Fruit fly (Drosophila melanogaster) whole organism, embryonic: Measurements from ENCODE around the gene CG42240.

Source experiments
- CG10147 ChIP-seq: fragments of 200-800 bp; sonication (Bioruptor generic); optimal IDR thresholded peaks from 2 replicates; lab custom pipeline; 2019; ENCODE audit warnings: missing biosample characterization, mild to moderate bottlenecking, missing genetic modification characterization, moderate library complexity
- CG10565 ChIP-seq: fragments of 200-800 bp; sonication (Bioruptor generic); optimal IDR thresholded peaks from 3 replicates; lab custom pipeline; 2016; ENCODE audit warnings: missing biosample characterization, mild to moderate bottlenecking, missing genetic modification characterization
- CG10979 ChIP-seq: fragments of 200-800 bp; sonication (Bioruptor generic); optimal IDR thresholded peaks from 2 replicates; lab custom pipeline; 2018; ENCODE audit warnings: missing biosample characterization, mild to moderate bottlenecking, missing genetic modification characterization, moderate library complexity
- CG12769 ChIP-seq: fragments of 200-800 bp; sonication (Bioruptor generic); optimal IDR thresholded peaks from 2 replicates; lab custom pipeline; 2019; ENCODE audit warnings: missing biosample characterization, mild to moderate bottlenecking, missing genetic modification characterization, moderate library complexity
- CG12942 ChIP-seq: fragments of 200-800 bp; sonication (Bioruptor generic); optimal IDR thresholded peaks from 3 replicates; lab custom pipeline; 2016; ENCODE audit warnings: missing biosample characterization, missing genetic modification characterization
- CG13424 ChIP-seq: fragments of 200-800 bp; sonication (Bioruptor generic); optimal IDR thresholded peaks from 2 replicates; lab custom pipeline; 2019; ENCODE audit warnings: missing biosample characterization, mild to moderate bottlenecking, missing genetic modification characterization, moderate library complexity
- CG13894 ChIP-seq: fragments of 200-800 bp; sonication (Bioruptor generic); optimal IDR thresholded peaks from 3 replicates; lab custom pipeline; 2018; ENCODE audit warnings: missing biosample characterization, mild to moderate bottlenecking, missing genetic modification characterization, moderate library complexity
- CG1603 ChIP-seq: fragments of 200-800 bp; sonication (Bioruptor generic); optimal IDR thresholded peaks from 2 replicates; lab custom pipeline; 2019; ENCODE audit warnings: missing biosample characterization, mild to moderate bottlenecking, missing genetic modification characterization, moderate library complexity
- CG1647 ChIP-seq: fragments of 200-800 bp; sonication (Bioruptor generic); optimal IDR thresholded peaks from 3 replicates; lab custom pipeline; 2016; ENCODE audit warnings: missing biosample characterization, missing genetic modification characterization
- CG17385 ChIP-seq: fragments of 200-800 bp; sonication (Bioruptor generic); optimal IDR thresholded peaks from 3 replicates; lab custom pipeline; 2018; ENCODE audit warnings: missing biosample characterization, mild to moderate bottlenecking, missing genetic modification characterization
- CG2116 ChIP-seq: fragments of 200-800 bp; sonication (Bioruptor generic); optimal IDR thresholded peaks from 3 replicates; lab custom pipeline; 2018; ENCODE audit warnings: missing biosample characterization, mild to moderate bottlenecking, missing genetic modification characterization
- CG2889 ChIP-seq: fragments of 200-800 bp; sonication (Bioruptor generic); IDR thresholded peaks from 3 replicates; pipeline ENCODE4 v1.3.6; 2022; ENCODE audit warnings: missing biosample characterization, missing genetic modification characterization
- CG3726 ChIP-seq: fragments of 200-800 bp; sonication (Bioruptor generic); IDR thresholded peaks from 3 replicates; pipeline ENCODE4, ENCODE4 v1.3.6; 2022; ENCODE audit warnings: missing biosample characterization, missing genetic modification characterization
- CG4617 ChIP-seq: fragments of 200-800 bp; sonication (Bioruptor generic); optimal IDR thresholded peaks from 3 replicates; lab custom pipeline; 2016; ENCODE audit warnings: missing biosample characterization, missing genetic modification characterization, borderline replicate concordance
- CG4707 ChIP-seq: fragments of 200-800 bp; sonication (Bioruptor generic); optimal IDR thresholded peaks from 2 replicates; lab custom pipeline; 2018; ENCODE audit warnings: missing biosample characterization, mild to moderate bottlenecking, missing genetic modification characterization, moderate library complexity
- CG6683 ChIP-seq: fragments of 200-800 bp; sonication (Bioruptor generic); optimal IDR thresholded peaks from 2 replicates; lab custom pipeline; 2017; ENCODE audit warnings: missing biosample characterization, mild to moderate bottlenecking, missing genetic modification characterization, missing genetic modification reagents
- CG7745 ChIP-seq: fragments of 200-800 bp; sonication (Bioruptor generic); optimal IDR thresholded peaks from 2 replicates; lab custom pipeline; 2018; ENCODE audit warnings: missing biosample characterization, mild to moderate bottlenecking, missing genetic modification characterization, moderate library complexity
- D19A ChIP-seq: fragments of 200-800 bp; optimal IDR thresholded peaks from 3 replicates; lab custom pipeline; 2019; ENCODE audit warnings: missing biosample characterization, mild to moderate bottlenecking, missing genetic modification characterization, moderate library complexity
- Dek ChIP-seq: fragments of 200-800 bp; sonication (Bioruptor generic); optimal IDR thresholded peaks from 3 replicates; lab custom pipeline; 2019; ENCODE audit warnings: missing biosample characterization, mild to moderate bottlenecking, missing genetic modification characterization, moderate library complexity
- Fer1 ChIP-seq: fragments of 200-800 bp; sonication (Bioruptor generic); optimal IDR thresholded peaks from 2 replicates; lab custom pipeline; 2017; ENCODE audit warnings: missing biosample characterization, mild to moderate bottlenecking, missing genetic modification characterization
- Hand ChIP-seq: fragments of 200-800 bp; sonication (Bioruptor generic); optimal IDR thresholded peaks from 2 replicates; lab custom pipeline; 2017; ENCODE audit warnings: mild to moderate bottlenecking, missing biosample characterization, missing genetic modification reagents, missing genetic modification characterization
- Hey ChIP-seq: fragments of 200-800 bp; sonication (Bioruptor generic); optimal IDR thresholded peaks from 3 replicates; lab custom pipeline; 2018; ENCODE audit warnings: missing biosample characterization, mild to moderate bottlenecking, missing genetic modification characterization
- HmgD ChIP-seq: fragments of 200-800 bp; sonication (Bioruptor generic); optimal IDR thresholded peaks from 3 replicates; lab custom pipeline; 2016; ENCODE audit warnings: missing biosample characterization, missing genetic modification characterization
- Hsf ChIP-seq: fragments of 200-800 bp; sonication (Bioruptor generic); optimal IDR thresholded peaks from 3 replicates; lab custom pipeline; 2016; ENCODE audit warnings: missing biosample characterization, missing genetic modification characterization
- Myb ChIP-seq: fragments of 200-800 bp; sonication (Bioruptor generic); optimal IDR thresholded peaks from 2 replicates; lab custom pipeline; 2016; ENCODE audit warnings: missing biosample characterization, missing genetic modification characterization
- NfI ChIP-seq: fragments of 200-800 bp; sonication (Bioruptor generic); optimal IDR thresholded peaks from 3 replicates; lab custom pipeline; 2018; ENCODE audit warnings: missing biosample characterization, mild to moderate bottlenecking, missing genetic modification characterization, moderate library complexity
- Ravus ChIP-seq: fragments of 200-800 bp; sonication (Bioruptor generic); IDR thresholded peaks from 2 replicates; pipeline ENCODE4 v1.3.6; 2022; ENCODE audit warnings: missing biosample characterization, missing genetic modification characterization
- ara ChIP-seq: fragments of 200-800 bp; sonication (Bioruptor generic); IDR thresholded peaks from 2 replicates; pipeline ENCODE4 v1.3.6; 2022; ENCODE audit warnings: missing biosample characterization, missing genetic modification characterization
- bcd ChIP-seq: fragments of 200-800 bp; sonication (Bioruptor generic); optimal IDR thresholded peaks from 2 replicates; lab custom pipeline; 2017; ENCODE audit warnings: missing biosample characterization, mild to moderate bottlenecking, missing genetic modification characterization
- br ChIP-seq: fragments of >200 bp; optimal IDR thresholded peaks from 2 replicates; lab custom pipeline; 2017
- cas ChIP-seq: fragments of 200-800 bp; sonication (Bioruptor generic); IDR thresholded peaks from 2 replicates; pipeline ENCODE4 v1.3.6; 2022; ENCODE audit warnings: missing biosample characterization, missing genetic modification characterization
- chinmo ChIP-seq: fragments of 200-800 bp; sonication (Bioruptor generic); IDR thresholded peaks from 4 replicates; pipeline ENCODE4 v1.3.6; 2022; ENCODE audit warnings: missing biosample characterization, missing genetic modification characterization; ENCODE audit not compliant: partially characterized antibody
- dysf ChIP-seq: fragments of 200-800 bp; sonication (Bioruptor generic); IDR thresholded peaks from 3 replicates; pipeline ENCODE4 v1.3.6; 2022; ENCODE audit warnings: missing biosample characterization, missing genetic modification characterization
- emc ChIP-seq: fragments of 200-800 bp; sonication (Bioruptor generic); optimal IDR thresholded peaks from 2 replicates; lab custom pipeline; 2016; ENCODE audit warnings: missing biosample characterization, missing genetic modification characterization
- exex ChIP-seq: fragments of 200-800 bp; sonication (Bioruptor generic); optimal IDR thresholded peaks from 4 replicates; lab custom pipeline; 2018; ENCODE audit warnings: missing biosample characterization, mild to moderate bottlenecking, missing genetic modification characterization, moderate library complexity
- fd96Cb ChIP-seq: fragments of 200-800 bp; sonication (Bioruptor generic); optimal IDR thresholded peaks from 2 replicates; lab custom pipeline; 2018; ENCODE audit warnings: missing biosample characterization, mild to moderate bottlenecking, missing genetic modification characterization, moderate library complexity
- ftz-f1 ChIP-seq: fragments of 200-800 bp; sonication (Bioruptor generic); optimal IDR thresholded peaks from 2 replicates; lab custom pipeline; 2016; ENCODE audit warnings: missing biosample characterization, missing genetic modification characterization
- gem ChIP-seq: fragments of 200-800 bp; sonication (Bioruptor generic); optimal IDR thresholded peaks from 2 replicates; lab custom pipeline; 2019; ENCODE audit warnings: missing biosample characterization, mild to moderate bottlenecking, missing genetic modification characterization, moderate library complexity
- grn ChIP-seq: fragments of 200-800 bp; sonication (Bioruptor generic); optimal IDR thresholded peaks from 3 replicates; lab custom pipeline; 2017; ENCODE audit warnings: missing biosample characterization, missing genetic modification characterization
- insv ChIP-seq, 2 experiments: fragments of 200-800 bp; sonication (Bioruptor generic); optimal IDR thresholded peaks; 3 replicates each; lab custom pipeline; 2016 to 2018; ENCODE audit warnings: missing biosample characterization in 2 of 2, missing genetic modification characterization in 2 of 2
- knrl ChIP-seq: fragments of 200-800 bp; sonication (Bioruptor generic); IDR thresholded peaks from 3 replicates; pipeline ENCODE4 v1.3.6; 2022; ENCODE audit warnings: missing biosample characterization, missing genetic modification characterization; ENCODE audit not compliant: partially characterized antibody
- lmd ChIP-seq: fragments of 200-800 bp; sonication (Bioruptor generic); IDR thresholded peaks from 2 replicates; pipeline ENCODE4 v1.3.6; 2022; ENCODE audit warnings: missing biosample characterization, missing genetic modification characterization
- lov ChIP-seq, 2 experiments: fragments of 200-800 bp in 1 of 2; fragments of >200 bp in 1 of 2; sonication (Bioruptor generic) in 1 of 2; IDR thresholded peaks in 1 of 2; optimal IDR thresholded peaks in 1 of 2; 2 replicates in 1 of 2; 3 replicates in 1 of 2; pipeline versions ENCODE4 v1.3.6 to Lab custom; 2017 to 2022; ENCODE audit warnings: missing biosample characterization in 1 of 2, missing genetic modification characterization in 1 of 2
- pb ChIP-seq: fragments of 200-800 bp; sonication (Bioruptor generic); optimal IDR thresholded peaks from 3 replicates; lab custom pipeline; 2016; ENCODE audit warnings: missing biosample characterization, missing genetic modification characterization
- prd ChIP-seq, 3 experiments: fragments of >200 bp in 2 of 3; fragments of 200-800 bp in 1 of 3; sonication (Bioruptor generic) in 1 of 3; optimal IDR thresholded peaks in 2 of 3; IDR thresholded peaks in 1 of 3; 2 replicates in 2 of 3; 3 replicates in 1 of 3; pipeline versions ENCODE4 v1.3.6 to Lab custom; 2017 to 2022; ENCODE audit warnings: missing biosample characterization in 1 of 3, missing genetic modification characterization in 1 of 3
- pzg ChIP-seq: fragments of 200-800 bp; sonication (Bioruptor generic); optimal IDR thresholded peaks from 3 replicates; lab custom pipeline; 2018; ENCODE audit warnings: missing biosample characterization, mild to moderate bottlenecking, missing genetic modification characterization, moderate library complexity
- tll ChIP-seq, 2 experiments: fragments of 200-800 bp in 1 of 2; fragments of >200 bp in 1 of 2; sonication (Bioruptor generic) in 1 of 2; optimal IDR thresholded peaks; 2 replicates each; lab custom pipeline; 2017 to 2019; ENCODE audit warnings: missing biosample characterization in 2 of 2, missing genetic modification characterization in 2 of 2, mild to moderate bottlenecking in 1 of 2, moderate library complexity in 1 of 2
- unc-4 ChIP-seq: fragments of 200-800 bp; sonication (Bioruptor generic); IDR thresholded peaks from 2 replicates; pipeline ENCODE4 v1.3.6; 2022; ENCODE audit warnings: missing biosample characterization, missing genetic modification characterization; ENCODE audit not compliant: partially characterized antibody
- yki ChIP-seq: fragments of >200 bp; optimal IDR thresholded peaks from 3 replicates; lab custom pipeline; 2018
- zfh1 ChIP-seq: fragments of 200-800 bp; sonication (Bioruptor generic); IDR thresholded peaks from 3 replicates; pipeline ENCODE4 v1.3.6; 2022; ENCODE audit warnings: missing biosample characterization, missing genetic modification characterization

The CG42240 gene

DNA sequence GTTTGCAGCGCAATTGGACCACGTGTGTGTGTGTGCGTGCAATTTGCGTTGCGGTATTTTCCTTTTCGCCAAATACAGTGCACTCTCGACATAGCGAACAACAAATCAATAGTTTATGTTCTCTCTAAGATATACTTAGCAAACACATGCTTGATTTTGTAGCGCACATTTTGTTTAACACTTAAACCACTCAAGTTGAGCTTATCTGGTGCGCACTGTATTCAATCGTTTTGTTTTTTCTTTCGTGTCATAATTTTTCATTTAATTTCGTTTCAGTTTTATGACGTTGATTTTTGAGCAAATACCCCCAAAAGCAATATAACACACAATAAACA is 35.7 kb downstream of the CG42240 start (continued):
- TF ChIP-seq CG13894 = peak; percentile 87
- TF ChIP-seq CG1603 (tag; lab: Kevin White, UChicago) = peak; percentile 81
- TF ChIP-seq emc (GFP tag; lab: Kevin White, UChicago) = peak; percentile 48
- peak; percentile 90 for TF ChIP-seq dysf (GFP tag; lab: Robert Waterston, UW)
- peak; percentile 27 for TF ChIP-seq HmgD (GFP tag; lab: Kevin White, UChicago)
- TF ChIP-seq insv (GFP tag; optimal IDR thresholded peaks at IDR 0.05; lab: Kevin White, UChicago) = no peak
- no peak for TF ChIP-seq knrl
- peak; percentile 91 for TF ChIP-seq lmd (GFP tag; lab: Robert Waterston, UW)
- peak; percentile 86 for TF ChIP-seq gem (tag; lab: Kevin White, UChicago)
- TF ChIP-seq Myb (GFP tag; lab: Kevin White, UChicago) = peak; percentile 66
- TF ChIP-seq pzg = peak; percentile 2
- peak; percentile 89 for TF ChIP-seq zfh1 (GFP tag; lab: Robert Waterston, UW)
- TF ChIP-seq CG10979 (tag; lab: Kevin White, UChicago) = peak; percentile 56
- no peak for TF ChIP-seq ftz-f1 (GFP tag; lab: Kevin White, UChicago)
- no peak for TF ChIP-seq CG10565
- TF ChIP-seq NfI = peak; percentile 92
- peak; percentile 83 for TF ChIP-seq Hand (GFP tag; lab: Kevin White, UChicago)
- peak; percentile 70 for TF ChIP-seq Hey (tag; lab: Kevin White, UChicago)
- TF ChIP-seq Ravus = peak; percentile 77
- TF ChIP-seq CG12769 (tag; lab: Kevin White, UChicago) = peak; percentile 95
- TF ChIP-seq chinmo (GFP tag; lab: Robert Waterston, UW) = no peak
- TF ChIP-seq CG17385 (GFP tag; lab: Kevin White, UChicago) = peak; percentile 85
- peak; percentile 88 for TF ChIP-seq Dek (tag; lab: Kevin White, UChicago)
- TF ChIP-seq yki (lab: Kevin White, UChicago) = no peak
- TF ChIP-seq CG7745 = no peak
- peak; percentile 76 for TF ChIP-seq fd96Cb
- TF ChIP-seq CG3726 (GFP tag; lab: Robert Waterston, UW) = peak; percentile 69; the same call in 2 of the 3 replicates
- TF ChIP-seq lov (optimal IDR thresholded peaks at IDR 0.05; lab: Kevin White, UChicago) = no peak
- TF ChIP-seq lov (GFP tag; IDR thresholded peaks at IDR 0.05; lab: Robert Waterston, UW) = peak; percentile 73; the same call in 1 of the 3 replicates
- peak; percentile 60 for TF ChIP-seq exex
- peak; percentile 55 for TF ChIP-seq CG12942
- no peak for TF ChIP-seq br (lab: Kevin White, UChicago)
- peak; percentile 8 for TF ChIP-seq CG2116 (GFP tag; lab: Kevin White, UChicago)
- peak; percentile 89 for TF ChIP-seq Hsf (GFP tag; lab: Kevin White, UChicago)
- TF ChIP-seq CG2889 (GFP tag; lab: Robert Waterston, UW) = peak; percentile 88
- peak; percentile 42 for TF ChIP-seq CG4707 (GFP tag; lab: Kevin White, UChicago)
- TF ChIP-seq unc-4 (GFP tag; lab: Robert Waterston, UW) = no peak
- TF ChIP-seq ara (GFP tag; lab: Robert Waterston, UW) = peak; percentile 73
- peak; percentile 67 for TF ChIP-seq CG10147 (GFP tag; lab: Kevin White, UChicago)
- no peak for TF ChIP-seq tll (GFP tag; optimal IDR thresholded peaks at IDR 0.05; lab: Kevin White, UChicago)
- TF ChIP-seq CG13424 = peak; percentile 86
- peak; percentile 76 for TF ChIP-seq CG6683 (GFP tag; lab: Kevin White, UChicago)
- TF ChIP-seq prd (optimal IDR thresholded peaks at IDR 0.05; lab: Kevin White, UChicago) = no peak
- TF ChIP-seq prd (GFP tag; IDR thresholded peaks at IDR 0.05; lab: Robert Waterston, UW) = peak; percentile 92
- peak; percentile 79 for TF ChIP-seq CG1647 (GFP tag; lab: Kevin White, UChicago)
- peak; percentile 79 for TF ChIP-seq pb (GFP tag; lab: Kevin White, UChicago)
- peak; percentile 85 for TF ChIP-seq bcd
- peak; percentile 24 for TF ChIP-seq CG4617 (GFP tag; lab: Kevin White, UChicago)
- TF ChIP-seq Fer1 (GFP tag; lab: Kevin White, UChicago) = peak; percentile 87
- TF ChIP-seq D19A (tag; lab: Kevin White, UChicago) = peak; percentile 58
- TF ChIP-seq cas (GFP tag; lab: Robert Waterston, UW) = peak; percentile 85
- peak; percentile 14 for TF ChIP-seq grn (GFP tag; lab: Kevin White, UChicago)
